Worm (Caenorhabditis elegans): ENCODE results near the gene srd-39.
A peak's percentile ranks its signal among the peaks of the same experiment; 100 is the strongest.

DNA sequence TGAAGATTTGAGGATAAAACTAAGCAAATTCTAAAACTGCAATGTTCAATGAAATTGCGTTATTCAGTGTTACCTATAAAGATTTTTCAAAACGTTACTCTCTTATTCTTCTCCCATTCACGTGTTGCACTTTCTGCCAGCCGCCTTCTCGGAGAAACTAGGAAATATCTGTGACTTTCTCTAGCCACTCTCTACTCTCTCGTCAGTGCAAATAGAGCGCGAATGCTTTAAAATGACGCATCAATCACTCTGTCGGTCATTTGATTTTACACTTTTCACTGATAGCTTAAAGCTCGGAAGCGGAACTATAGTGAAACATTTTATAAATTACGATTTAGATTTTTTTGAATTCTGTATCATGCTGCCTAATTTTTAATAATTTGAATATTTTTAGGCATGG lies 28.5 kb upstream of the srd-39 start:
- no peak for TF ChIP-seq him-1 (tag; optimal IDR thresholded peaks at IDR 0.05)
- TF ChIP-seq W03F9.2 (tag; optimal IDR thresholded peaks at IDR 0.05) = peak; percentile 63
